Worm (Caenorhabditis elegans) whole organism, L4 larva: Measurements from ENCODE around the gene sec-16A.2.

Source experiments
- ceh-28 ChIP-seq: fragments of 150-350 bp; optimal IDR thresholded peaks from 2 replicates; lab custom pipeline; 2014; ENCODE audit warnings: missing biosample characterization, missing genetic modification reagents, missing genetic modification characterization
- fkh-10 ChIP-seq: fragments of 150-350 bp; optimal IDR thresholded peaks from 2 replicates; lab custom pipeline; 2014; ENCODE audit warnings: missing biosample characterization, missing genetic modification reagents, missing genetic modification characterization
- lir-3 ChIP-seq: sonication (generic microtip); optimal IDR thresholded peaks from 2 replicates; lab custom pipeline; 2016; ENCODE audit warnings: mild to moderate bottlenecking, missing genetic modification characterization, missing compliant biosample characterization

DNA sequence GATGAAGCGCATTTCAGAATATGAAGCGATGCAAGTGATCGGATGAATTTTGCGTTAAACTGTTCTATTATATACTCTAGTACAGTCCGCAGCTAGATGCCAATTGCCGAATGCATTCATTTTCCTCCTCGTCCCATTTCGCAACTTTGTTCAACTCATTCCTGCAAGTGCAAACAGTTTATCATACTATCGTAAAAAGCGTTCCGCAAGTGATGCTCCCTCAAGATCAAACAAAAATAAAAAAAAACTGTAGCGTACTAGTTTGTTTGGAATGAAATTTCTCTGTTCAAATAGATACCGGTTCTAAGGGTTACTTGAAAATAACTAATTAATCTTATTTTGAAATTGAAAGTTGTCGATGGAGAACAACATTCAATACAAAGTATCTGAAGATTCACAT lies 33.8 kb downstream of the sec-16A.2 start, which contains the start of gene pqn-57:
- TF ChIP-seq lir-3 (tag; lab: Kevin White, UChicago) (no peak), fkh-10 (GFP tag; lab: Kevin White, UChicago) (no peak), ceh-28 (tag; lab: Kevin White, UChicago) (no peak)
